Fruit fly (Drosophila melanogaster) whole organism, embryonic: ENCODE data around the gene Tollo.

Experiments
- Atf6 ChIP-seq: fragments of 200-800 bp; sonication (Bioruptor generic); IDR thresholded peaks from 2 replicates; pipeline ENCODE4 v1.3.6; 2022; ENCODE audit warnings: missing biosample characterization, missing genetic modification characterization
- CG10147 ChIP-seq: fragments of 200-800 bp; sonication (Bioruptor generic); optimal IDR thresholded peaks from 2 replicates; lab custom pipeline; 2019; ENCODE audit warnings: missing biosample characterization, mild to moderate bottlenecking, missing genetic modification characterization, moderate library complexity
- CG11398 ChIP-seq: fragments of 200-800 bp; sonication (Bioruptor generic); optimal IDR thresholded peaks from 2 replicates; lab custom pipeline; 2016; ENCODE audit warnings: missing biosample characterization, missing genetic modification characterization
- CG11695 ChIP-seq: fragments of 200-800 bp; sonication (Bioruptor generic); IDR thresholded peaks from 3 replicates; pipeline ENCODE4 v1.3.6; 2022; ENCODE audit warnings: missing biosample characterization, missing genetic modification characterization
- CG12104 ChIP-seq: fragments of 200-800 bp; sonication (Bioruptor generic); optimal IDR thresholded peaks from 3 replicates; lab custom pipeline; 2016; ENCODE audit warnings: missing biosample characterization, missing genetic modification characterization
- CG14667 ChIP-seq: fragments of 200-800 bp; sonication (Bioruptor generic); IDR thresholded peaks from 2 replicates; pipeline ENCODE4 v1.3.6; 2022; ENCODE audit warnings: missing biosample characterization, missing genetic modification characterization
- CG15269 ChIP-seq: fragments of 200-800 bp; sonication (Bioruptor generic); optimal IDR thresholded peaks from 2 replicates; lab custom pipeline; 2018; ENCODE audit warnings: missing biosample characterization, mild to moderate bottlenecking, missing genetic modification characterization, moderate library complexity
- CG15696 ChIP-seq: fragments of 200-800 bp; sonication (Bioruptor generic); optimal IDR thresholded peaks from 2 replicates; lab custom pipeline; 2019; ENCODE audit warnings: missing biosample characterization, mild to moderate bottlenecking, missing genetic modification characterization, moderate library complexity
- CG16815 ChIP-seq: fragments of 200-800 bp; sonication (Bioruptor generic); optimal IDR thresholded peaks from 3 replicates; lab custom pipeline; 2017; ENCODE audit warnings: missing biosample characterization, mild to moderate bottlenecking, missing genetic modification characterization
- CG16863 ChIP-seq: fragments of 200-800 bp; sonication (Bioruptor generic); optimal IDR thresholded peaks from 3 replicates; lab custom pipeline; 2016; ENCODE audit warnings: missing biosample characterization, missing genetic modification characterization
- CG17385 ChIP-seq: fragments of 200-800 bp; sonication (Bioruptor generic); optimal IDR thresholded peaks from 3 replicates; lab custom pipeline; 2018; ENCODE audit warnings: missing biosample characterization, mild to moderate bottlenecking, missing genetic modification characterization
- CG17802 ChIP-seq: fragments of 200-800 bp; sonication (Bioruptor generic); optimal IDR thresholded peaks from 2 replicates; lab custom pipeline; 2018; ENCODE audit warnings: missing biosample characterization, mild to moderate bottlenecking, missing genetic modification characterization, moderate library complexity
- CG18011 ChIP-seq: fragments of 200-800 bp; sonication (Bioruptor generic); optimal IDR thresholded peaks from 2 replicates; lab custom pipeline; 2017; ENCODE audit warnings: missing biosample characterization, missing genetic modification characterization, mild to moderate bottlenecking, moderate library complexity, missing genotype
- CG31388 ChIP-seq: fragments of 200-800 bp; sonication (Bioruptor generic); optimal IDR thresholded peaks from 2 replicates; lab custom pipeline; 2016; ENCODE audit warnings: missing biosample characterization, missing genetic modification characterization
- CG4360 ChIP-seq: fragments of 200-800 bp; sonication (Bioruptor generic); IDR thresholded peaks from 2 replicates; pipeline ENCODE4 v1.3.6; 2022; ENCODE audit warnings: missing biosample characterization, missing genetic modification characterization
- CG5245 ChIP-seq: fragments of 200-800 bp; sonication (Bioruptor generic); optimal IDR thresholded peaks from 3 replicates; lab custom pipeline; 2016; ENCODE audit warnings: missing biosample characterization, missing genetic modification characterization
- CG6254 ChIP-seq: fragments of 200-800 bp; sonication (Bioruptor generic); optimal IDR thresholded peaks from 3 replicates; lab custom pipeline; 2017; ENCODE audit warnings: mild to moderate bottlenecking, missing biosample characterization, missing genetic modification reagents, missing genetic modification characterization
- CG8765 ChIP-seq: fragments of 200-800 bp; sonication (Bioruptor generic); IDR thresholded peaks from 2 replicates; pipeline ENCODE4 v1.3.6; 2022; ENCODE audit warnings: missing biosample characterization, missing genetic modification characterization
- CG9817 ChIP-seq: fragments of 200-800 bp; sonication (Bioruptor generic); optimal IDR thresholded peaks from 2 replicates; lab custom pipeline; 2018; ENCODE audit warnings: missing biosample characterization, mild to moderate bottlenecking, missing genetic modification characterization, moderate library complexity
- Chrac-16 ChIP-seq: fragments of 200-800 bp; sonication (Bioruptor generic); optimal IDR thresholded peaks from 3 replicates; lab custom pipeline; 2016; ENCODE audit warnings: missing biosample characterization, missing genetic modification characterization
- CkIIα-i1 ChIP-seq: fragments of 200-800 bp; sonication (Bioruptor generic); IDR thresholded peaks from 2 replicates; pipeline ENCODE4 v1.3.6; 2022; ENCODE audit warnings: missing biosample characterization, missing genetic modification characterization
- Doc2 ChIP-seq: fragments of 200-800 bp; sonication (Bioruptor generic); IDR thresholded peaks from 2 replicates; pipeline ENCODE4 v1.3.6; 2022; ENCODE audit warnings: missing biosample characterization, missing genetic modification characterization
- Dp ChIP-seq: fragments of 200-800 bp; sonication (Bioruptor generic); optimal IDR thresholded peaks from 2 replicates; lab custom pipeline; 2018; ENCODE audit warnings: missing biosample characterization, mild to moderate bottlenecking, missing genetic modification characterization, moderate library complexity
- Elba2 ChIP-seq: fragments of 200-800 bp; sonication (Bioruptor generic); optimal IDR thresholded peaks from 3 replicates; lab custom pipeline; 2016; ENCODE audit warnings: missing biosample characterization, missing genetic modification characterization
- Fer3 ChIP-seq: fragments of 200-800 bp; sonication (Bioruptor generic); optimal IDR thresholded peaks from 2 replicates; lab custom pipeline; 2018; ENCODE audit warnings: missing biosample characterization, mild to moderate bottlenecking, missing genetic modification characterization, moderate library complexity
- Gug ChIP-seq: fragments of 200-800 bp; sonication (Bioruptor generic); IDR thresholded peaks from 4 replicates; pipeline ENCODE4 v1.3.6; 2022; ENCODE audit warnings: missing biosample characterization, missing genetic modification characterization
- Hr39 ChIP-seq: fragments of >200 bp; optimal IDR thresholded peaks from 2 replicates; lab custom pipeline; 2017
- Pdp1 ChIP-seq, 2 experiments: fragments of 200-800 bp; sonication (Bioruptor generic); optimal IDR thresholded peaks; 3 replicates each; lab custom pipeline; 2016; ENCODE audit warnings: missing biosample characterization in 2 of 2, missing genetic modification characterization in 2 of 2, mild to moderate bottlenecking in 1 of 2, moderate library complexity in 1 of 2
- Rfx ChIP-seq: fragments of 200-800 bp; sonication (Bioruptor generic); IDR thresholded peaks from 2 replicates; pipeline ENCODE4 v1.3.6; 2022; ENCODE audit warnings: missing biosample characterization, missing genetic modification characterization
- Xrp1 ChIP-seq: fragments of 200-800 bp; sonication (Bioruptor generic); IDR thresholded peaks from 2 replicates; pipeline ENCODE4 v1.3.6; 2022; ENCODE audit warnings: missing biosample characterization, missing genetic modification characterization
- abd-A ChIP-seq: fragments of 200-800 bp; sonication (Bioruptor generic); optimal IDR thresholded peaks from 3 replicates; lab custom pipeline; 2019; ENCODE audit warnings: missing biosample characterization, mild to moderate bottlenecking, missing genetic modification characterization, moderate library complexity
- ato ChIP-seq: fragments of 200-800 bp; sonication (Bioruptor generic); IDR thresholded peaks from 2 replicates; pipeline ENCODE4 v1.3.6; 2022; ENCODE audit warnings: missing biosample characterization, missing genetic modification characterization; ENCODE audit not compliant: partially characterized antibody
- btn ChIP-seq: fragments of 200-800 bp; sonication (Bioruptor generic); optimal IDR thresholded peaks from 2 replicates; lab custom pipeline; 2016; ENCODE audit warnings: missing biosample characterization, missing genetic modification characterization
- cad ChIP-seq: fragments of >200 bp; optimal IDR thresholded peaks from 2 replicates; lab custom pipeline; 2017; ENCODE audit warnings: missing biosample characterization, missing genetic modification characterization
- chinmo ChIP-seq: fragments of 200-800 bp; sonication (Bioruptor generic); IDR thresholded peaks from 4 replicates; pipeline ENCODE4 v1.3.6; 2022; ENCODE audit warnings: missing biosample characterization, missing genetic modification characterization; ENCODE audit not compliant: partially characterized antibody
- chn ChIP-seq: fragments of 200-800 bp; sonication (Bioruptor generic); optimal IDR thresholded peaks from 2 replicates; lab custom pipeline; 2016; ENCODE audit warnings: missing biosample characterization, missing genetic modification characterization
- crp ChIP-seq, 2 experiments: fragments of 200-800 bp; sonication (Bioruptor generic); optimal IDR thresholded peaks; 2 replicates in 1 of 2; 3 replicates in 1 of 2; lab custom pipeline; 2017; ENCODE audit warnings: missing biosample characterization in 2 of 2, missing genetic modification characterization in 2 of 2, mild to moderate bottlenecking in 1 of 2, moderate library complexity in 1 of 2
- da ChIP-seq: fragments of 200-800 bp; sonication (Bioruptor generic); optimal IDR thresholded peaks from 2 replicates; lab custom pipeline; 2016; ENCODE audit warnings: missing biosample characterization, missing genetic modification characterization
- ems ChIP-seq: fragments of 200-800 bp; sonication (Bioruptor generic); optimal IDR thresholded peaks from 3 replicates; lab custom pipeline; 2016; ENCODE audit warnings: missing biosample characterization, missing genetic modification characterization
- exex ChIP-seq: fragments of 200-800 bp; sonication (Bioruptor generic); optimal IDR thresholded peaks from 4 replicates; lab custom pipeline; 2018; ENCODE audit warnings: missing biosample characterization, mild to moderate bottlenecking, missing genetic modification characterization, moderate library complexity
- gro ChIP-seq: fragments of 200-800 bp; sonication (Bioruptor generic); optimal IDR thresholded peaks from 2 replicates; lab custom pipeline; 2016; ENCODE audit warnings: missing biosample characterization, missing genetic modification characterization
- kah ChIP-seq: fragments of 200-800 bp; sonication (Bioruptor generic); optimal IDR thresholded peaks from 2 replicates; lab custom pipeline; 2018; ENCODE audit warnings: missing biosample characterization, mild to moderate bottlenecking, missing genetic modification characterization
- lola ChIP-seq, 3 experiments: fragments of >200 bp in 2 of 3; fragments of 200-800 bp in 1 of 3; sonication (Bioruptor generic) in 1 of 3; optimal IDR thresholded peaks; 2 replicates each; lab custom pipeline; 2017 to 2019; ENCODE audit warnings: missing biosample characterization in 3 of 3, missing genetic modification characterization in 3 of 3, mild to moderate bottlenecking in 1 of 3, moderate library complexity in 1 of 3
- luna ChIP-seq: fragments of 200-800 bp; sonication (Bioruptor generic); optimal IDR thresholded peaks from 2 replicates; lab custom pipeline; 2016; ENCODE audit warnings: missing biosample characterization, missing genetic modification characterization
- onecut ChIP-seq: fragments of 200-800 bp; sonication (Bioruptor generic); IDR thresholded peaks from 2 replicates; pipeline ENCODE4 v1.3.6; 2022; ENCODE audit warnings: missing biosample characterization, missing genetic modification characterization
- scrt ChIP-seq: fragments of 200-800 bp; sonication (Bioruptor generic); optimal IDR thresholded peaks from 2 replicates; lab custom pipeline; 2018; ENCODE audit warnings: missing biosample characterization, mild to moderate bottlenecking, missing genetic modification characterization, moderate library complexity
- sens-2 ChIP-seq: fragments of 200-800 bp; sonication (Bioruptor generic); IDR thresholded peaks from 2 replicates; pipeline ENCODE4 v1.3.6; 2022; ENCODE audit warnings: missing biosample characterization, missing genetic modification characterization
- twi ChIP-seq: fragments of 200-800 bp; optimal IDR thresholded peaks from 2 replicates; lab custom pipeline; 2019; ENCODE audit warnings: missing biosample characterization, mild to moderate bottlenecking, missing genetic modification characterization, moderate library complexity
- wek ChIP-seq: fragments of 200-800 bp; sonication (Bioruptor generic); optimal IDR thresholded peaks from 3 replicates; lab custom pipeline; 2018; ENCODE audit warnings: missing biosample characterization, mild to moderate bottlenecking, missing genetic modification characterization, moderate library complexity
- z ChIP-seq: fragments of 200-800 bp; sonication (Bioruptor generic); IDR thresholded peaks from 3 replicates; pipeline ENCODE4 v1.3.6; 2022; ENCODE audit warnings: missing biosample characterization, missing genetic modification characterization

Tollo gene

dm6 chr3L:15199216-15200090, 36.0 kb upstream of the Tollo start (continued):
- TF ChIP-seq twi (tag; lab: Kevin White, UChicago) (no peak), crp (GFP tag; optimal IDR thresholded peaks at IDR 0.05; lab: Kevin White, UChicago) (no peak), Rfx (GFP tag; lab: Robert Waterston, UW) (no peak), cad (GFP tag; lab: Kevin White, UChicago) (no peak), CG14667 (no peak), Doc2 (GFP tag; lab: Robert Waterston, UW) (no peak), Fer3 (tag; lab: Kevin White, UChicago) (no peak), CG4360 (GFP tag; lab: Robert Waterston, UW) (peak; percentile 91), Elba2 (no peak), onecut (GFP tag; lab: Robert Waterston, UW) (no peak), CG10147 (no peak), CG15269 (tag; lab: Kevin White, UChicago) (no peak), Chrac-16 (GFP tag; lab: Kevin White, UChicago) (peak; percentile 3), z (GFP tag; lab: Robert Waterston, UW) (no peak), CG11695 (no peak), Pdp1 (GFP tag; optimal IDR thresholded peaks at IDR 0.05; lab: Kevin White, UChicago) (no peak), Hr39 (lab: Kevin White, UChicago) (no peak), da (no peak), CG11398 (no peak), luna (GFP tag; lab: Kevin White, UChicago) (no peak), CG17802 (no peak), CG16815 (peak; percentile 53), Dp (GFP tag; lab: Kevin White, UChicago) (no peak), lola (GFP tag; optimal IDR thresholded peaks at IDR 0.05; lab: Kevin White, UChicago) (peak in 1 of 3 experiments; percentile 67), CG6254 (GFP tag; lab: Kevin White, UChicago) (peak; percentile 11), ems (GFP tag; lab: Kevin White, UChicago) (no peak), scrt (GFP tag; lab: Kevin White, UChicago) (no peak), CG31388 (GFP tag; lab: Kevin White, UChicago) (no peak), Xrp1 (GFP tag; lab: Robert Waterston, UW) (peak; percentile 77), CG18011 (GFP tag; lab: Kevin White, UChicago) (no peak), chinmo (no peak), btn (GFP tag; lab: Kevin White, UChicago) (no peak), CG15696 (tag; lab: Kevin White, UChicago) (peak; percentile 13), CG5245 (GFP tag; lab: Kevin White, UChicago) (peak; percentile 20), chn (peak; percentile 20), ato (GFP tag; lab: Robert Waterston, UW) (no peak), Atf6 (GFP tag; lab: Robert Waterston, UW) (no peak), Gug (GFP tag; lab: Robert Waterston, UW) (0 out of 4 replicates have a peak, but pooled peaks have one; percentile 3), CG17385 (GFP tag; lab: Kevin White, UChicago) (no peak), CG12104 (GFP tag; lab: Kevin White, UChicago) (no peak), exex (tag; lab: Kevin White, UChicago) (no peak), CG9817 (tag; lab: Kevin White, UChicago) (no peak), abd-A (peak; percentile 87), sens-2 (GFP tag; lab: Robert Waterston, UW) (no peak), CG16863 (GFP tag; lab: Kevin White, UChicago) (peak; percentile 0), CG8765 (GFP tag; lab: Robert Waterston, UW) (no peak), wek (GFP tag; lab: Kevin White, UChicago) (no peak), gro (GFP tag; lab: Kevin White, UChicago) (no peak), CkIIα-i1 (GFP tag; lab: Robert Waterston, UW) (no peak), kah (no peak)
